Fruit fly (Drosophila melanogaster) whole organism, embryonic: ENCODE measurements around the gene Arc42.

Source experiments
- Abd-B ChIP-seq: fragments of 200-800 bp; sonication (Bioruptor generic); optimal IDR thresholded peaks from 2 replicates; lab custom pipeline; 2018; ENCODE audit warnings: missing biosample characterization, mild to moderate bottlenecking, missing genetic modification characterization, moderate library complexity
- Atf6 ChIP-seq: fragments of 200-800 bp; sonication (Bioruptor generic); IDR thresholded peaks from 2 replicates; pipeline ENCODE4 v1.3.6; 2022; ENCODE audit warnings: missing biosample characterization, missing genetic modification characterization
- Blimp-1 ChIP-seq: fragments of 200-800 bp; sonication (Bioruptor generic); optimal IDR thresholded peaks from 3 replicates; lab custom pipeline; 2018; ENCODE audit warnings: missing biosample characterization, missing genetic modification characterization, mild to moderate bottlenecking, moderate library complexity, missing genetic modification reagents
- CG10462 ChIP-seq: fragments of 200-800 bp; sonication (Bioruptor generic); optimal IDR thresholded peaks from 2 replicates; lab custom pipeline; 2016; ENCODE audit warnings: missing biosample characterization, missing genetic modification characterization
- CG1233 ChIP-seq: fragments of 200-800 bp; sonication (Bioruptor generic); optimal IDR thresholded peaks from 4 replicates; lab custom pipeline; 2018; ENCODE audit warnings: missing biosample characterization, mild to moderate bottlenecking, missing genetic modification characterization
- CG13424 ChIP-seq: fragments of 200-800 bp; sonication (Bioruptor generic); optimal IDR thresholded peaks from 2 replicates; lab custom pipeline; 2019; ENCODE audit warnings: missing biosample characterization, mild to moderate bottlenecking, missing genetic modification characterization, moderate library complexity
- CG15073 ChIP-seq: fragments of 200-800 bp; sonication (Bioruptor generic); optimal IDR thresholded peaks from 2 replicates; lab custom pipeline; 2016; ENCODE audit warnings: missing biosample characterization, missing genetic modification characterization
- CG1603 ChIP-seq: fragments of 200-800 bp; sonication (Bioruptor generic); optimal IDR thresholded peaks from 2 replicates; lab custom pipeline; 2019; ENCODE audit warnings: missing biosample characterization, mild to moderate bottlenecking, missing genetic modification characterization, moderate library complexity
- CG17612 ChIP-seq: fragments of 200-800 bp; sonication (Bioruptor generic); IDR thresholded peaks from 2 replicates; pipeline ENCODE4 v1.3.6; 2022; ENCODE audit warnings: missing biosample characterization, missing genetic modification characterization
- CG1792 ChIP-seq: fragments of 200-800 bp; sonication (Bioruptor generic); optimal IDR thresholded peaks from 2 replicates; lab custom pipeline; 2016; ENCODE audit warnings: missing biosample characterization, missing genetic modification characterization
- CG18262 ChIP-seq: fragments of 200-800 bp; optimal IDR thresholded peaks from 3 replicates; lab custom pipeline; 2019; ENCODE audit warnings: missing biosample characterization, mild to moderate bottlenecking, missing genetic modification characterization, moderate library complexity
- CG2199 ChIP-seq: fragments of 200-800 bp; sonication (Bioruptor generic); IDR thresholded peaks from 3 replicates; pipeline ENCODE4 v1.3.6; 2022; ENCODE audit warnings: missing biosample characterization, missing genetic modification characterization
- CG30020 ChIP-seq: fragments of 200-800 bp; optimal IDR thresholded peaks from 2 replicates; lab custom pipeline; 2019; ENCODE audit warnings: missing biosample characterization, mild to moderate bottlenecking, missing genetic modification characterization, moderate library complexity
- CG31441 ChIP-seq: fragments of 200-800 bp; sonication (Bioruptor generic); IDR thresholded peaks from 2 replicates; pipeline ENCODE4 v1.3.6; 2022; ENCODE audit warnings: missing biosample characterization, missing genetic modification characterization
- CG3163 ChIP-seq: fragments of 200-800 bp; sonication (Bioruptor generic); optimal IDR thresholded peaks from 3 replicates; lab custom pipeline; 2016; ENCODE audit warnings: missing biosample characterization, missing genetic modification characterization
- CG32532 ChIP-seq: fragments of 200-800 bp; sonication (Bioruptor generic); IDR thresholded peaks from 2 replicates; pipeline ENCODE4 v1.3.6; 2022; ENCODE audit warnings: missing biosample characterization, missing genetic modification characterization
- CG34224 ChIP-seq: fragments of 200-800 bp; sonication (Bioruptor generic); IDR thresholded peaks from 3 replicates; pipeline ENCODE4 v1.3.6; 2022; ENCODE audit warnings: missing biosample characterization, missing genetic modification characterization; ENCODE audit not compliant: partially characterized antibody
- CG3838 ChIP-seq: fragments of 200-800 bp; sonication (Bioruptor generic); optimal IDR thresholded peaks from 3 replicates; lab custom pipeline; 2016; ENCODE audit warnings: missing biosample characterization, missing genetic modification characterization
- CG42726 ChIP-seq: fragments of 200-800 bp; sonication (Bioruptor generic); IDR thresholded peaks from 2 replicates; pipeline ENCODE4 v1.3.6; 2022; ENCODE audit warnings: missing biosample characterization, missing genetic modification characterization; ENCODE audit not compliant: partially characterized antibody
- CG5245 ChIP-seq: fragments of 200-800 bp; sonication (Bioruptor generic); optimal IDR thresholded peaks from 3 replicates; lab custom pipeline; 2016; ENCODE audit warnings: missing biosample characterization, missing genetic modification characterization
- CG8281 ChIP-seq: fragments of 200-800 bp; sonication (Bioruptor generic); optimal IDR thresholded peaks from 2 replicates; lab custom pipeline; 2018; ENCODE audit warnings: missing biosample characterization, mild to moderate bottlenecking, missing genetic modification characterization, moderate library complexity
- CG9437 ChIP-seq: fragments of 200-800 bp; sonication (Bioruptor generic); optimal IDR thresholded peaks from 2 replicates; lab custom pipeline; 2018; ENCODE audit warnings: missing biosample characterization, mild to moderate bottlenecking, missing genetic modification characterization
- CG9797 ChIP-seq: fragments of 200-800 bp; sonication (Bioruptor generic); optimal IDR thresholded peaks from 3 replicates; lab custom pipeline; 2018; ENCODE audit warnings: missing biosample characterization, mild to moderate bottlenecking, missing genetic modification characterization
- CG9932 ChIP-seq: fragments of 200-800 bp; sonication (Bioruptor generic); IDR thresholded peaks from 2 replicates; pipeline ENCODE4 v1.3.6; 2022; ENCODE audit warnings: missing biosample characterization, missing genetic modification characterization
- CoRest ChIP-seq: fragments of 200-800 bp; sonication (Bioruptor generic); optimal IDR thresholded peaks from 3 replicates; lab custom pipeline; 2018; ENCODE audit warnings: missing biosample characterization, mild to moderate bottlenecking, missing genetic modification characterization, moderate library complexity
- Ets97D ChIP-seq: fragments of 200-800 bp; sonication (Bioruptor generic); optimal IDR thresholded peaks from 3 replicates; lab custom pipeline; 2016; ENCODE audit warnings: missing biosample characterization, missing genetic modification characterization
- Fer2 ChIP-seq: fragments of 200-800 bp; sonication (Bioruptor generic); optimal IDR thresholded peaks from 2 replicates; lab custom pipeline; 2018; ENCODE audit warnings: missing biosample characterization, mild to moderate bottlenecking, missing genetic modification characterization, moderate library complexity
- Hmx ChIP-seq: fragments of 200-800 bp; sonication (Bioruptor generic); optimal IDR thresholded peaks from 2 replicates; lab custom pipeline; 2016; ENCODE audit warnings: missing biosample characterization, missing genetic modification characterization
- Meics ChIP-seq: fragments of 200-800 bp; sonication (Bioruptor generic); optimal IDR thresholded peaks from 2 replicates; lab custom pipeline; 2017; ENCODE audit warnings: missing biosample characterization, mild to moderate bottlenecking, missing genetic modification characterization
- Oaz ChIP-seq: fragments of 200-800 bp; sonication (Bioruptor generic); IDR thresholded peaks from 2 replicates; pipeline ENCODE4 v1.3.6; 2022; ENCODE audit warnings: missing biosample characterization, missing genetic modification characterization
- Rfx ChIP-seq: fragments of 200-800 bp; sonication (Bioruptor generic); IDR thresholded peaks from 2 replicates; pipeline ENCODE4 v1.3.6; 2022; ENCODE audit warnings: missing biosample characterization, missing genetic modification characterization
- amos ChIP-seq: fragments of 200-800 bp; sonication (Bioruptor generic); IDR thresholded peaks from 2 replicates; pipeline ENCODE4 v1.3.6; 2022; ENCODE audit warnings: missing biosample characterization, missing genetic modification characterization; ENCODE audit not compliant: partially characterized antibody
- cg ChIP-seq: fragments of 200-800 bp; sonication (Bioruptor generic); optimal IDR thresholded peaks from 3 replicates; lab custom pipeline; 2019; ENCODE audit warnings: missing biosample characterization, mild to moderate bottlenecking, missing genetic modification characterization, moderate library complexity
- chn ChIP-seq: fragments of 200-800 bp; sonication (Bioruptor generic); optimal IDR thresholded peaks from 2 replicates; lab custom pipeline; 2016; ENCODE audit warnings: missing biosample characterization, missing genetic modification characterization
- cwo ChIP-seq: fragments of 200-800 bp; sonication (Bioruptor generic); optimal IDR thresholded peaks from 3 replicates; lab custom pipeline; 2017; ENCODE audit warnings: missing biosample characterization, missing genetic modification characterization, mild to moderate bottlenecking, moderate library complexity, missing genetic modification reagents
- dm ChIP-seq: fragments of 200-800 bp; sonication (Bioruptor generic); optimal IDR thresholded peaks from 3 replicates; lab custom pipeline; 2016; ENCODE audit warnings: missing biosample characterization, missing genetic modification characterization
- dpn ChIP-seq, 2 experiments: fragments of 200-800 bp; sonication (Bioruptor generic); optimal IDR thresholded peaks; 3 replicates each; lab custom pipeline; 2016; ENCODE audit warnings: missing biosample characterization in 2 of 2, missing genetic modification characterization in 2 of 2
- ewg ChIP-seq: fragments of 200-800 bp; sonication (Bioruptor generic); optimal IDR thresholded peaks from 3 replicates; lab custom pipeline; 2017; ENCODE audit warnings: mild to moderate bottlenecking, missing biosample characterization, missing genetic modification reagents, missing genetic modification characterization
- eyg ChIP-seq: fragments of 200-800 bp; sonication (Bioruptor generic); optimal IDR thresholded peaks from 3 replicates; lab custom pipeline; 2016; ENCODE audit warnings: missing biosample characterization, missing genetic modification characterization
- gcm2 ChIP-seq: fragments of 200-800 bp; sonication (Bioruptor generic); optimal IDR thresholded peaks from 2 replicates; lab custom pipeline; 2016; ENCODE audit warnings: missing biosample characterization, missing genetic modification characterization
- hth ChIP-seq: fragments of >200 bp; optimal IDR thresholded peaks from 2 replicates; lab custom pipeline; 2017; ENCODE audit warnings: inconsistent platforms
- klu ChIP-seq: fragments of 200-800 bp; sonication (Bioruptor generic); IDR thresholded peaks from 2 replicates; pipeline ENCODE4 v1.3.6; 2022; ENCODE audit warnings: missing biosample characterization, missing genetic modification characterization
- nmo ChIP-seq: fragments of 200-800 bp; sonication (Bioruptor generic); optimal IDR thresholded peaks from 2 replicates; lab custom pipeline; 2018; ENCODE audit warnings: missing biosample characterization, mild to moderate bottlenecking, missing genetic modification characterization, moderate library complexity
- pnt ChIP-seq: fragments of 200-800 bp; sonication (Bioruptor generic); optimal IDR thresholded peaks from 3 replicates; lab custom pipeline; 2016; ENCODE audit warnings: missing biosample characterization, missing genetic modification characterization
- ro ChIP-seq: fragments of 200-800 bp; sonication (Bioruptor generic); IDR thresholded peaks from 2 replicates; pipeline ENCODE4 v1.3.6; 2022; ENCODE audit warnings: missing biosample characterization, missing genetic modification characterization
- schlank ChIP-seq: fragments of 200-800 bp; sonication (Bioruptor generic); optimal IDR thresholded peaks from 2 replicates; lab custom pipeline; 2018; ENCODE audit warnings: missing biosample characterization, mild to moderate bottlenecking, missing genetic modification characterization
- slbo ChIP-seq: fragments of 200-800 bp; sonication (Bioruptor generic); IDR thresholded peaks from 2 replicates; pipeline ENCODE4 v1.3.6; 2022; ENCODE audit warnings: missing biosample characterization, missing genetic modification characterization
- sr ChIP-seq: fragments of 200-800 bp; sonication (Bioruptor generic); IDR thresholded peaks from 3 replicates; pipeline ENCODE4 v1.3.6; 2022; ENCODE audit warnings: missing biosample characterization, missing genetic modification characterization
- ssp ChIP-seq: fragments of 200-800 bp; sonication (Bioruptor generic); IDR thresholded peaks from 2 replicates; pipeline ENCODE4 v1.3.6; 2022; ENCODE audit warnings: missing biosample characterization, missing genetic modification characterization
- sug ChIP-seq: fragments of 200-800 bp; optimal IDR thresholded peaks from 2 replicates; lab custom pipeline; 2019; ENCODE audit warnings: missing biosample characterization, mild to moderate bottlenecking, missing genetic modification characterization, moderate library complexity
- wor ChIP-seq: fragments of 200-800 bp; sonication (Bioruptor generic); IDR thresholded peaks from 2 replicates; pipeline ENCODE4 v1.3.6; 2022; ENCODE audit warnings: missing biosample characterization, missing genetic modification characterization

The Arc42 gene

dm6 chr3R:19892046-19892445, 14.5 kb downstream of the Arc42 start (continued):
- TF ChIP-seq CG15073 (GFP tag; lab: Kevin White, UChicago): no peak
- TF ChIP-seq CG18262 (tag; lab: Kevin White, UChicago): peak; percentile 78
- peak; percentile 50 for TF ChIP-seq CG8281 (tag; lab: Kevin White, UChicago)
- TF ChIP-seq CG3163 (GFP tag; lab: Kevin White, UChicago): peak; percentile 25
- TF ChIP-seq CG32532 (GFP tag; lab: Robert Waterston, UW): peak; percentile 76
- peak; percentile 46 for TF ChIP-seq CG1233 (GFP tag; lab: Kevin White, UChicago)
- peak; percentile 69 for TF ChIP-seq slbo (GFP tag; lab: Robert Waterston, UW)
- TF ChIP-seq CG1792 (GFP tag; lab: Kevin White, UChicago): peak; percentile 65
- TF ChIP-seq cg: no peak
- no peak for TF ChIP-seq CG34224 (GFP tag; lab: Robert Waterston, UW)
- TF ChIP-seq Oaz (GFP tag; lab: Robert Waterston, UW): 0 out of 2 replicates have a peak, but pooled peaks have one; percentile 20
- TF ChIP-seq sug: peak; percentile 58
- TF ChIP-seq CG5245 (GFP tag; lab: Kevin White, UChicago): peak; percentile 56
- peak; percentile 50; the same call in 1 of the 2 replicates for TF ChIP-seq klu
- peak; percentile 77 for TF ChIP-seq CG31441 (GFP tag; lab: Robert Waterston, UW)
- TF ChIP-seq CG42726 (GFP tag; lab: Robert Waterston, UW): no peak
- TF ChIP-seq Meics (GFP tag; lab: Kevin White, UChicago): peak; percentile 71
- peak; percentile 85 for TF ChIP-seq Rfx
- TF ChIP-seq CG17612 (GFP tag; lab: Robert Waterston, UW): 0 out of 2 replicates have a peak, but pooled peaks have one; percentile 51
- TF ChIP-seq cwo: peak; percentile 46
- peak; percentile 38 for TF ChIP-seq chn
- TF ChIP-seq eyg (GFP tag; lab: Kevin White, UChicago): peak; percentile 39
- peak; percentile 27 for TF ChIP-seq schlank (tag; lab: Kevin White, UChicago)
- TF ChIP-seq sr (GFP tag; lab: Robert Waterston, UW): no peak
- peak; percentile 55 for TF ChIP-seq CG9437 (GFP tag; lab: Kevin White, UChicago)
- peak; percentile 71 for TF ChIP-seq CoRest (tag; lab: Kevin White, UChicago)
- TF ChIP-seq CG3838: no peak
- peak; percentile 57 for TF ChIP-seq ssp
- TF ChIP-seq Blimp-1 (GFP tag; lab: Kevin White, UChicago): no peak
- peak; percentile 17 for TF ChIP-seq Fer2
- TF ChIP-seq Hmx (GFP tag; lab: Kevin White, UChicago): no peak
- TF ChIP-seq dm (GFP tag; lab: Kevin White, UChicago): peak; percentile 33
- peak; percentile 69 for TF ChIP-seq pnt (GFP tag; lab: Kevin White, UChicago)
- TF ChIP-seq amos (GFP tag; lab: Robert Waterston, UW): no peak
- TF ChIP-seq CG9797 (GFP tag; lab: Kevin White, UChicago): no peak
- TF ChIP-seq ewg (GFP tag; lab: Kevin White, UChicago): no peak
- peak; percentile 32; the same call in 1 of the 2 replicates for TF ChIP-seq ro (GFP tag; lab: Robert Waterston, UW)
- TF ChIP-seq gcm2 (GFP tag; lab: Kevin White, UChicago): peak; percentile 32
- no peak for TF ChIP-seq CG10462
- peak; percentile 75; the same call in 1 of the 2 replicates for TF ChIP-seq Atf6 (GFP tag; lab: Robert Waterston, UW)
- TF ChIP-seq CG30020 (tag; lab: Kevin White, UChicago): no peak
- peak; percentile 89 for TF ChIP-seq CG1603
- peak; percentile 16 for TF ChIP-seq Ets97D (GFP tag; lab: Kevin White, UChicago)
- TF ChIP-seq wor (GFP tag; lab: Robert Waterston, UW): 0 out of 2 replicates have a peak, but pooled peaks have one; percentile 20
- TF ChIP-seq CG13424 (tag; lab: Kevin White, UChicago): peak; percentile 68
- peak; percentile 78 for TF ChIP-seq CG9932 (GFP tag; lab: Robert Waterston, UW)
- no peak for TF ChIP-seq hth (lab: Kevin White, UChicago)
- TF ChIP-seq nmo: peak; percentile 76
- TF ChIP-seq Abd-B (GFP tag; lab: Kevin White, UChicago): no peak
- TF ChIP-seq dpn (GFP tag; optimal IDR thresholded peaks at IDR 0.05; lab: Kevin White, UChicago): peak; percentile 54 to 70
- TF ChIP-seq CG2199 (GFP tag; lab: Robert Waterston, UW): peak; percentile 71; the same call in 1 of the 3 replicates
